Worm (Caenorhabditis elegans): ENCODE measurements around the gene C05G5.5.

C05G5.5 gene

ce11 chrX:14731828-14732331 lies 29.0 kb downstream of the C05G5.5 start, which contains the start of gene F33C8.4:
Gene F33C8.4 (plus strand): TSS chrX:14732281.
- peak; percentile 0 for TF ChIP-seq nhr-129 (tag; optimal IDR thresholded peaks at IDR 0.05)
- no peak for TF ChIP-seq R02D3.7 (tag; optimal IDR thresholded peaks at IDR 0.05)
- TF ChIP-seq unc-39 (tag; optimal IDR thresholded peaks at IDR 0.05): no peak
- TF ChIP-seq elt-1 (tag; optimal IDR thresholded peaks at IDR 0.05): no peak
- TF ChIP-seq ztf-4 (tag; optimal IDR thresholded peaks at IDR 0.05): no peak
- no peak for TF ChIP-seq sma-3 (GFP tag; optimal IDR thresholded peaks at IDR 0.05)
- no peak for TF ChIP-seq nhr-12 (tag; optimal IDR thresholded peaks at IDR 0.05)
- peak; percentile 44 for TF ChIP-seq sma-9 (GFP tag; optimal IDR thresholded peaks at IDR 0.05)
- no peak for TF ChIP-seq sma-9 (tag; optimal IDR thresholded peaks at IDR 0.05)
- no peak for TF ChIP-seq dmd-4 (tag; optimal IDR thresholded peaks at IDR 0.05)
- TF ChIP-seq nhr-237 (tag; optimal IDR thresholded peaks at IDR 0.05): no peak
- TF ChIP-seq nhr-77 (tag; optimal IDR thresholded peaks at IDR 0.05): no peak
- TF ChIP-seq F13H6.1 (tag; optimal IDR thresholded peaks at IDR 0.05): peak; percentile 47
- no peak for TF ChIP-seq gmeb-1 (tag; optimal IDR thresholded peaks at IDR 0.05)
- TF ChIP-seq alr-1 (tag; optimal IDR thresholded peaks at IDR 0.05): no peak

DNA sequence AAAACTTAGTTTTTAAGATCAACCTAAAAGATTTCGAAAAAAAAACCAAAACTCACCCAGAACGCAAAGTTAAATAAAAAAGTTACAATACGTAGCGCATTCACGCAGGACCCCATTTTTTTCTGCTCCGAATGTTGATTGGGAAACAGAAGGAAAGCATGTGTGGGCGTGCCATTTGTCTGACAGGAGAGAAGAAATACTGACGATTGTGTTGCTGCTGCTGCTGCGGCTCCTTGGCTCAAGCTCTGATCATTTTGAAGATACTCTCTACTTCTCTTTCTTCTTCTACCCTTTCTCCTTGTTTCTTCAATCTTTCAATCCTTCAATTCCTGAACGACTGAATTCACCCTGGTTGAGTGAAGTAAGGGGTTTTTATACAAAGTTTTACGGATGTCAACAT lies 31.6 kb downstream of the C05G5.5 start, which contains the start of gene tsp-8:
TSS of gene tsp-8 (minus strand) at position 185 of the 400 bp plus-strand sequence.
- TF ChIP-seq ceh-16 (tag; optimal IDR thresholded peaks at IDR 0.05) (no peak), nhr-129 (tag; optimal IDR thresholded peaks at IDR 0.05) (peak; percentile 20)

DNA sequence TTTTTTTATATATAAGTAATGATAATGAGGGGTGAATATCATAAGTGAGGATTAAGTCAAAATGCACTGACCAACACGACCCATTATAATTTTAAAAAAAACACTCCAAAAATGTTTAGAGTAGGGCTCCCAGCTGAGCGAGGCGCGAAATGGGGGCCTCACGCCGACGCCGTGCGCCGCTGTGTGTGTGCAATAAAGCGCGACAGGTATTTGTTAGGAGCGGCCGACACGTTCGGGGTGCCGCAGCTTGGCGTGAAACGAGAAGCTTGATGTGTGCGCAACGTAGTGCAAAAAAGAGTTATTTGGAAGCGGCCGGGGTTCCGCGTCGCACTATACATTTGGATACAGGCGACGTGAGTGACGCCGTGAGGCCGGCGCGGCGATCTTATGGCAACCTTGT lies 36.0 kb downstream of the C05G5.5 start:
- no peak for TF ChIP-seq nhr-6 (tag; optimal IDR thresholded peaks at IDR 0.05)
- no peak for TF ChIP-seq unc-55 (GFP tag; optimal IDR thresholded peaks at IDR 0.05)
- TF ChIP-seq lin-39 (tag; optimal IDR thresholded peaks at IDR 0.05): no peak
- no peak for TF ChIP-seq blmp-1 (tag; optimal IDR thresholded peaks at IDR 0.05; ENCODE audit: insufficient read depth)
- no peak for TF ChIP-seq mab-5 (tag; optimal IDR thresholded peaks at IDR 0.05)
- no peak for TF ChIP-seq ceh-16 (tag; optimal IDR thresholded peaks at IDR 0.05)
- no peak for TF ChIP-seq sem-4 (tag; optimal IDR thresholded peaks at IDR 0.05)
- TF ChIP-seq unc-39 (tag; optimal IDR thresholded peaks at IDR 0.05): no peak
- TF ChIP-seq peb-1 (tag; optimal IDR thresholded peaks at IDR 0.05): no peak
- TF ChIP-seq nhr-129 (tag; optimal IDR thresholded peaks at IDR 0.05): no peak

- TF ChIP-seq C34F6.9 (tag; optimal IDR thresholded peaks at IDR 0.05) (no peak), nhr-10 (tag; optimal IDR thresholded peaks at IDR 0.05) (no peak), Y55F3AM.14 (GFP tag; optimal IDR thresholded peaks at IDR 0.05) (no peak), ceh-16 (tag; optimal IDR thresholded peaks at IDR 0.05) (no peak), R02D3.7 (tag; optimal IDR thresholded peaks at IDR 0.05) (no peak), ZK546.5 (tag; optimal IDR thresholded peaks at IDR 0.05) (no peak)
Observed at ce11 chrX:14721098-14721497, 39.8 kb downstream of the C05G5.5 start, which contains the start of gene F33C8.2. Gene F33C8.2 (plus strand): TSS chrX:14721398.

- TF ChIP-seq lin-13 (GFP tag; optimal IDR thresholded peaks at IDR 0.05): no peak
- TF ChIP-seq nhr-25 (tag; optimal IDR thresholded peaks at IDR 0.05): no peak
Observed at ce11 chrX:14717782-14718181, 43.1 kb downstream of the C05G5.5 start.

- TF ChIP-seq nhr-11 (tag; optimal IDR thresholded peaks at IDR 0.05): no peak
- TF ChIP-seq ceh-16 (tag; optimal IDR thresholded peaks at IDR 0.05): no peak
- TF ChIP-seq dmd-4 (tag; optimal IDR thresholded peaks at IDR 0.05): no peak
- TF ChIP-seq egl-27 (tag; optimal IDR thresholded peaks at IDR 0.05): no peak
- TF ChIP-seq elt-3 (tag; optimal IDR thresholded peaks at IDR 0.05): no peak
- TF ChIP-seq snpc-4 (tag; optimal IDR thresholded peaks at IDR 0.05): peak; percentile 5
Observed at ce11 chrX:14715459-14715858, 45.5 kb downstream of the C05G5.5 start.
